Fruit fly (Drosophila melanogaster) whole organism, embryonic: ENCODE results near the gene Sema5c.

Experiments
- BtbVII ChIP-seq: fragments of 200-800 bp; sonication (Bioruptor generic); optimal IDR thresholded peaks from 3 replicates; lab custom pipeline; 2017; ENCODE audit warnings: missing biosample characterization, mild to moderate bottlenecking, missing genetic modification characterization
- CG10431 ChIP-seq: fragments of 200-800 bp; sonication (Bioruptor generic); optimal IDR thresholded peaks from 3 replicates; lab custom pipeline; 2018; ENCODE audit warnings: missing biosample characterization, mild to moderate bottlenecking, missing genetic modification characterization
- CG10654 ChIP-seq: fragments of 200-800 bp; sonication (Bioruptor generic); optimal IDR thresholded peaks from 2 replicates; lab custom pipeline; 2016; ENCODE audit warnings: missing biosample characterization, missing genetic modification characterization
- CG10959 ChIP-seq: fragments of 200-800 bp; sonication (Bioruptor generic); IDR thresholded peaks from 2 replicates; pipeline ENCODE4 v1.3.6; 2022; ENCODE audit warnings: missing biosample characterization, missing genetic modification characterization
- CG11085 ChIP-seq: fragments of 200-800 bp; sonication (Bioruptor generic); IDR thresholded peaks from 2 replicates; pipeline ENCODE4 v1.3.6; 2022; ENCODE audit warnings: missing biosample characterization, missing genetic modification characterization
- CG11456 ChIP-seq: fragments of 200-800 bp; sonication (Bioruptor generic); IDR thresholded peaks from 3 replicates; pipeline ENCODE4 v1.3.6; 2022; ENCODE audit warnings: missing biosample characterization, missing genetic modification characterization
- CG12155 ChIP-seq: fragments of 200-800 bp; sonication (Bioruptor generic); optimal IDR thresholded peaks from 3 replicates; lab custom pipeline; 2016; ENCODE audit warnings: missing biosample characterization, missing genetic modification characterization
- CG14050 ChIP-seq: fragments of 200-800 bp; sonication (Bioruptor generic); IDR thresholded peaks from 3 replicates; pipeline ENCODE4 v1.3.6; 2022; ENCODE audit warnings: missing biosample characterization, missing genetic modification characterization
- CG15514 ChIP-seq: fragments of 200-800 bp; sonication (Bioruptor generic); optimal IDR thresholded peaks from 3 replicates; lab custom pipeline; 2017; ENCODE audit warnings: missing biosample characterization, missing genetic modification characterization, mild to moderate bottlenecking, moderate library complexity, missing genetic modification reagents
- CG17361 ChIP-seq: fragments of 200-800 bp; sonication (Bioruptor generic); IDR thresholded peaks from 3 replicates; pipeline ENCODE4 v1.3.6; 2022; ENCODE audit warnings: missing biosample characterization, missing genetic modification characterization
- CG17912 ChIP-seq: fragments of 200-800 bp; sonication (Bioruptor generic); optimal IDR thresholded peaks from 2 replicates; lab custom pipeline; 2018; ENCODE audit warnings: missing biosample characterization, mild to moderate bottlenecking, missing genetic modification characterization
- CG18262 ChIP-seq: fragments of 200-800 bp; optimal IDR thresholded peaks from 3 replicates; lab custom pipeline; 2019; ENCODE audit warnings: missing biosample characterization, mild to moderate bottlenecking, missing genetic modification characterization, moderate library complexity
- CG18476 ChIP-seq: fragments of 200-800 bp; sonication (Bioruptor generic); optimal IDR thresholded peaks from 2 replicates; lab custom pipeline; 2016; ENCODE audit warnings: missing biosample characterization, mild to moderate bottlenecking, missing genetic modification characterization
- CG18764 ChIP-seq: fragments of 200-800 bp; sonication (Bioruptor generic); optimal IDR thresholded peaks from 3 replicates; lab custom pipeline; 2016; ENCODE audit warnings: missing biosample characterization, missing genetic modification characterization
- CG2120 ChIP-seq: fragments of 200-800 bp; sonication (Bioruptor generic); optimal IDR thresholded peaks from 3 replicates; lab custom pipeline; 2016; ENCODE audit warnings: missing biosample characterization, missing genetic modification characterization
- CG2202 ChIP-seq: fragments of 200-800 bp; sonication (Bioruptor generic); optimal IDR thresholded peaks from 2 replicates; lab custom pipeline; 2018; ENCODE audit warnings: missing biosample characterization, mild to moderate bottlenecking, missing genetic modification characterization
- CG31365 ChIP-seq: fragments of 200-800 bp; sonication (Bioruptor generic); optimal IDR thresholded peaks from 2 replicates; lab custom pipeline; 2018; ENCODE audit warnings: missing biosample characterization, mild to moderate bottlenecking, missing genetic modification characterization
- CG31441 ChIP-seq: fragments of 200-800 bp; sonication (Bioruptor generic); IDR thresholded peaks from 2 replicates; pipeline ENCODE4 v1.3.6; 2022; ENCODE audit warnings: missing biosample characterization, missing genetic modification characterization
- CG3995 ChIP-seq: fragments of 200-800 bp; sonication (Bioruptor generic); optimal IDR thresholded peaks from 3 replicates; lab custom pipeline; 2016; ENCODE audit warnings: missing biosample characterization, missing genetic modification characterization
- CG4282 ChIP-seq: fragments of 200-800 bp; sonication (Bioruptor generic); optimal IDR thresholded peaks from 2 replicates; lab custom pipeline; 2016; ENCODE audit warnings: missing biosample characterization, missing genetic modification characterization
- CG4730 ChIP-seq: fragments of 200-800 bp; sonication (Bioruptor generic); IDR thresholded peaks from 2 replicates; pipeline ENCODE4 v1.3.6; 2022; ENCODE audit warnings: missing biosample characterization, missing genetic modification characterization
- CG6683 ChIP-seq: fragments of 200-800 bp; sonication (Bioruptor generic); optimal IDR thresholded peaks from 2 replicates; lab custom pipeline; 2017; ENCODE audit warnings: missing biosample characterization, mild to moderate bottlenecking, missing genetic modification characterization, missing genetic modification reagents
- CG6689 ChIP-seq: fragments of 200-800 bp; sonication (Bioruptor generic); IDR thresholded peaks from 2 replicates; pipeline ENCODE4 v1.3.6; 2022; ENCODE audit warnings: missing biosample characterization, missing genetic modification characterization
- CG7357 ChIP-seq: fragments of 200-800 bp; sonication (Bioruptor generic); IDR thresholded peaks from 3 replicates; pipeline ENCODE4 v1.3.6; 2022; ENCODE audit warnings: missing biosample characterization, missing genetic modification characterization
- CG8478 ChIP-seq: fragments of >200 bp; optimal IDR thresholded peaks from 2 replicates; lab custom pipeline; 2018
- CG9817 ChIP-seq: fragments of 200-800 bp; sonication (Bioruptor generic); optimal IDR thresholded peaks from 2 replicates; lab custom pipeline; 2018; ENCODE audit warnings: missing biosample characterization, mild to moderate bottlenecking, missing genetic modification characterization, moderate library complexity
- CHES-1-like ChIP-seq: fragments of 200-800 bp; sonication (Bioruptor generic); optimal IDR thresholded peaks from 2 replicates; lab custom pipeline; 2016; ENCODE audit warnings: missing biosample characterization, missing genetic modification characterization
- D19B ChIP-seq: fragments of 200-800 bp; sonication (Bioruptor generic); optimal IDR thresholded peaks from 2 replicates; lab custom pipeline; 2017; ENCODE audit warnings: missing biosample characterization, mild to moderate bottlenecking, missing genetic modification characterization
- E2f2 ChIP-seq: fragments of 200-800 bp; sonication (Bioruptor generic); IDR thresholded peaks from 2 replicates; pipeline ENCODE4 v1.3.6; 2022; ENCODE audit warnings: missing biosample characterization, missing genetic modification characterization
- Fer3 ChIP-seq: fragments of 200-800 bp; sonication (Bioruptor generic); optimal IDR thresholded peaks from 2 replicates; lab custom pipeline; 2018; ENCODE audit warnings: missing biosample characterization, mild to moderate bottlenecking, missing genetic modification characterization, moderate library complexity
- Gsc ChIP-seq: fragments of 200-800 bp; sonication (Bioruptor generic); IDR thresholded peaks from 2 replicates; pipeline ENCODE4 v1.3.6; 2022; ENCODE audit warnings: missing biosample characterization, missing genetic modification characterization
- Hr51 ChIP-seq, 2 experiments: fragments of 200-800 bp; sonication (Bioruptor generic); optimal IDR thresholded peaks; 2 replicates in 1 of 2; 3 replicates in 1 of 2; lab custom pipeline; 2016 to 2018; ENCODE audit warnings: missing biosample characterization in 2 of 2, missing genetic modification characterization in 2 of 2, mild to moderate bottlenecking in 1 of 2, moderate library complexity in 1 of 2
- MBD-R2 ChIP-seq: fragments of 200-800 bp; sonication (Bioruptor generic); IDR thresholded peaks from 2 replicates; pipeline ENCODE4 v1.3.6; 2022; ENCODE audit warnings: missing biosample characterization, missing genetic modification characterization
- Rfx ChIP-seq: fragments of 200-800 bp; sonication (Bioruptor generic); IDR thresholded peaks from 2 replicates; pipeline ENCODE4 v1.3.6; 2022; ENCODE audit warnings: missing biosample characterization, missing genetic modification characterization
- Six4 ChIP-seq: fragments of 200-800 bp; sonication (Bioruptor generic); optimal IDR thresholded peaks from 2 replicates; lab custom pipeline; 2016; ENCODE audit warnings: missing biosample characterization, missing genetic modification characterization
- Tbp ChIP-seq: fragments of >200 bp; optimal IDR thresholded peaks from 2 replicates; lab custom pipeline; 2018; ENCODE audit warnings: missing biosample characterization, missing genetic modification characterization
- ap ChIP-seq: fragments of 200-800 bp; sonication (Bioruptor generic); IDR thresholded peaks from 2 replicates; pipeline ENCODE4 v1.3.6; 2022; ENCODE audit warnings: missing biosample characterization, missing genetic modification characterization
- ato ChIP-seq: fragments of 200-800 bp; sonication (Bioruptor generic); IDR thresholded peaks from 2 replicates; pipeline ENCODE4 v1.3.6; 2022; ENCODE audit warnings: missing biosample characterization, missing genetic modification characterization; ENCODE audit not compliant: partially characterized antibody
- bcd ChIP-seq: fragments of 200-800 bp; sonication (Bioruptor generic); optimal IDR thresholded peaks from 2 replicates; lab custom pipeline; 2017; ENCODE audit warnings: missing biosample characterization, mild to moderate bottlenecking, missing genetic modification characterization
- br ChIP-seq: fragments of >200 bp; optimal IDR thresholded peaks from 2 replicates; lab custom pipeline; 2017
- chn ChIP-seq: fragments of 200-800 bp; sonication (Bioruptor generic); optimal IDR thresholded peaks from 2 replicates; lab custom pipeline; 2016; ENCODE audit warnings: missing biosample characterization, missing genetic modification characterization
- eyg ChIP-seq: fragments of 200-800 bp; sonication (Bioruptor generic); optimal IDR thresholded peaks from 3 replicates; lab custom pipeline; 2016; ENCODE audit warnings: missing biosample characterization, missing genetic modification characterization
- gsb ChIP-seq: fragments of 200-800 bp; sonication (Bioruptor generic); IDR thresholded peaks from 2 replicates; pipeline ENCODE4 v1.3.6; 2022; ENCODE audit warnings: missing biosample characterization, missing genetic modification characterization
- lab ChIP-seq: fragments of 200-800 bp; sonication (Bioruptor generic); optimal IDR thresholded peaks from 3 replicates; lab custom pipeline; 2017; ENCODE audit warnings: missing biosample characterization, missing genetic modification characterization, mild to moderate bottlenecking, moderate library complexity, missing genetic modification reagents
- lbe ChIP-seq: fragments of 200-800 bp; sonication (Bioruptor generic); optimal IDR thresholded peaks from 2 replicates; lab custom pipeline; 2016; ENCODE audit warnings: missing biosample characterization, mild to moderate bottlenecking, missing genetic modification characterization
- maf-S ChIP-seq: fragments of 200-800 bp; sonication (Bioruptor generic); optimal IDR thresholded peaks from 2 replicates; lab custom pipeline; 2016; ENCODE audit warnings: missing biosample characterization, missing genetic modification characterization
- salm ChIP-seq: fragments of 200-800 bp; sonication (Bioruptor generic); optimal IDR thresholded peaks from 2 replicates; lab custom pipeline; 2018; ENCODE audit warnings: missing biosample characterization, mild to moderate bottlenecking, missing genetic modification characterization
- sug ChIP-seq: fragments of 200-800 bp; optimal IDR thresholded peaks from 2 replicates; lab custom pipeline; 2019; ENCODE audit warnings: missing biosample characterization, mild to moderate bottlenecking, missing genetic modification characterization, moderate library complexity
- trem ChIP-seq: fragments of 200-800 bp; optimal IDR thresholded peaks from 3 replicates; lab custom pipeline; 2019; ENCODE audit warnings: missing biosample characterization, mild to moderate bottlenecking, missing genetic modification characterization, moderate library complexity
- zf30C ChIP-seq: fragments of 200-800 bp; sonication (Bioruptor generic); optimal IDR thresholded peaks from 3 replicates; lab custom pipeline; 2018; ENCODE audit warnings: missing biosample characterization, mild to moderate bottlenecking, missing genetic modification characterization

Sema5c gene

dm6 chr3L:12111081-12111958 is 29.7 kb upstream of the Sema5c start (continued):
- TF ChIP-seq CG11085 (GFP tag; lab: Robert Waterston, UW): no peak
- peak; percentile 41 for TF ChIP-seq CG2120 (GFP tag; lab: Kevin White, UChicago)
- TF ChIP-seq CG4282 (GFP tag; lab: Kevin White, UChicago): no peak
- TF ChIP-seq chn: no peak
- peak; percentile 50; the same call in 1 of the 2 replicates for TF ChIP-seq E2f2 (GFP tag; lab: Robert Waterston, UW)
- TF ChIP-seq CG7357: peak; percentile 40; the same call in 1 of the 3 replicates
- peak; percentile 66 for TF ChIP-seq Six4 (GFP tag; lab: Kevin White, UChicago)
- TF ChIP-seq CG18764 (GFP tag; lab: Kevin White, UChicago): peak; percentile 62
- TF ChIP-seq CG31365: no peak
- peak; percentile 67 for TF ChIP-seq CG4730 (GFP tag; lab: Robert Waterston, UW)
- peak; percentile 98 for TF ChIP-seq CG17361 (GFP tag; lab: Robert Waterston, UW)
- no peak for TF ChIP-seq D19B (GFP tag; lab: Kevin White, UChicago)
- TF ChIP-seq Fer3 (tag; lab: Kevin White, UChicago): peak; percentile 79
- TF ChIP-seq Gsc: no peak
- TF ChIP-seq CG10959 (GFP tag; lab: Robert Waterston, UW): no peak
- peak; percentile 6 for TF ChIP-seq CHES-1-like (GFP tag; lab: Kevin White, UChicago)
- TF ChIP-seq CG3995: no peak
- peak; percentile 63 for TF ChIP-seq CG10431 (GFP tag; lab: Kevin White, UChicago)
- 0 out of 3 replicates have a peak, but pooled peaks have one; percentile 23 for TF ChIP-seq CG14050 (GFP tag; lab: Robert Waterston, UW)
- TF ChIP-seq lab (GFP tag; lab: Kevin White, UChicago): peak; percentile 78
- peak; percentile 60 for TF ChIP-seq CG10654 (GFP tag; lab: Kevin White, UChicago)
- TF ChIP-seq Rfx: peak; percentile 68; the same call in 1 of the 2 replicates
- TF ChIP-seq CG11456: no peak
- TF ChIP-seq CG2202 (tag; lab: Kevin White, UChicago): peak; percentile 89
- peak; percentile 91 for TF ChIP-seq trem
- peak; percentile 98 for TF ChIP-seq CG18262 (tag; lab: Kevin White, UChicago)
- peak; percentile 85 for TF ChIP-seq CG6689 (GFP tag; lab: Robert Waterston, UW)
- no peak for TF ChIP-seq eyg (GFP tag; lab: Kevin White, UChicago)
- TF ChIP-seq zf30C (GFP tag; lab: Kevin White, UChicago): peak; percentile 71
- TF ChIP-seq CG9817 (tag; lab: Kevin White, UChicago): peak; percentile 45
- no peak for TF ChIP-seq Tbp (GFP tag; lab: Kevin White, UChicago)
- TF ChIP-seq CG15514 (GFP tag; lab: Kevin White, UChicago): peak; percentile 26
- TF ChIP-seq CG31441 (GFP tag; lab: Robert Waterston, UW): peak; percentile 96
- peak; percentile 58 for TF ChIP-seq sug (tag; lab: Kevin White, UChicago)
- TF ChIP-seq lbe (GFP tag; lab: Kevin White, UChicago): no peak
- TF ChIP-seq Hr51 (GFP tag; optimal IDR thresholded peaks at IDR 0.05; lab: Kevin White, UChicago): peak; percentile 30 to 91
- no peak for TF ChIP-seq CG8478
- TF ChIP-seq MBD-R2 (GFP tag; lab: Robert Waterston, UW): 0 out of 2 replicates have a peak, but pooled peaks have one; percentile 11
- peak; percentile 73 for TF ChIP-seq bcd (GFP tag; lab: Kevin White, UChicago)
- TF ChIP-seq BtbVII (GFP tag; lab: Kevin White, UChicago): peak; percentile 73
- TF ChIP-seq gsb: no peak
- no peak for TF ChIP-seq CG17912 (GFP tag; lab: Kevin White, UChicago)
- TF ChIP-seq maf-S (GFP tag; lab: Kevin White, UChicago): no peak
- TF ChIP-seq CG18476 (GFP tag; lab: Kevin White, UChicago): peak; percentile 23
- TF ChIP-seq CG12155 (GFP tag; lab: Kevin White, UChicago): peak; percentile 44
- TF ChIP-seq salm (tag; lab: Kevin White, UChicago): peak; percentile 53
- TF ChIP-seq CG6683 (GFP tag; lab: Kevin White, UChicago): peak; percentile 71
- no peak for TF ChIP-seq ato (GFP tag; lab: Robert Waterston, UW)
- no peak for TF ChIP-seq ap
- no peak for TF ChIP-seq br (lab: Kevin White, UChicago)
